Fruit fly (Drosophila melanogaster) whole organism: Measurements from ENCODE around the gene fray.

Experiments
- CG8478 ChIP-seq: fragments of >200 bp; optimal IDR thresholded peaks from 2 replicates; lab custom pipeline; 2018; ENCODE audit warnings: inconsistent platforms
- pan ChIP-seq: fragments of >200 bp; optimal IDR thresholded peaks from 2 replicates; lab custom pipeline; 2017
- psq ChIP-seq: fragments of >200 bp; optimal IDR thresholded peaks from 2 replicates; lab custom pipeline; 2017

- TF ChIP-seq psq (lab: Kevin White, UChicago) (no peak), CG8478 (no peak), pan (no peak)
Observed at dm6 chr3R:18584546-18584935, 11.7 kb downstream of the fray start.
